Worm (Caenorhabditis elegans) whole organism, L2 larva: ENCODE measurements around the gene twk-21.
A peak's percentile ranks its signal among the peaks of the same experiment; 100 is the strongest.

Experiments
- R02D3.7 ChIP-seq: fragments of 150-350 bp; optimal IDR thresholded peaks from 2 replicates; lab custom pipeline; 2014; ENCODE audit warnings: missing biosample characterization, missing genetic modification characterization
- ama-1 ChIP-seq: fragments of 150-350 bp; optimal IDR thresholded peaks from 2 replicates; lab custom pipeline; 2018; ENCODE audit warnings: inconsistent platforms
- elt-1 ChIP-seq: fragments of 150-350 bp; optimal IDR thresholded peaks from 2 replicates; lab custom pipeline; 2014; ENCODE audit warnings: missing biosample characterization, missing genetic modification characterization
- elt-3 ChIP-seq: sonication (generic microtip); optimal IDR thresholded peaks from 2 replicates; lab custom pipeline; 2017; ENCODE audit warnings: missing biosample characterization, missing genetic modification characterization
- lsy-2 ChIP-seq, 2 experiments: fragments of 150-350 bp in 1 of 2; sonication (generic microtip) in 1 of 2; optimal IDR thresholded peaks; 2 replicates each; lab custom pipeline; 2014 to 2017; ENCODE audit warnings: missing biosample characterization in 2 of 2, missing genetic modification characterization in 2 of 2
- nhr-12 ChIP-seq: fragments of 150-350 bp; optimal IDR thresholded peaks from 2 replicates; lab custom pipeline; 2014; ENCODE audit warnings: missing biosample characterization, missing genetic modification characterization
- nhr-23 ChIP-seq: fragments of 150-350 bp; optimal IDR thresholded peaks from 2 replicates; lab custom pipeline; 2014; ENCODE audit warnings: missing biosample characterization, missing genetic modification reagents, missing genetic modification characterization
- nhr-77 ChIP-seq: fragments of 150-350 bp; optimal IDR thresholded peaks from 2 replicates; lab custom pipeline; 2014; ENCODE audit warnings: missing biosample characterization, missing genetic modification characterization
- unc-62 ChIP-seq: fragments of 150-350 bp; optimal IDR thresholded peaks from 2 replicates; lab custom pipeline; 2014; ENCODE audit warnings: missing biosample characterization, missing genetic modification reagents, missing genetic modification characterization
- zag-1 ChIP-seq: fragments of 150-350 bp; optimal IDR thresholded peaks from 2 replicates; lab custom pipeline; 2014; ENCODE audit warnings: missing biosample characterization, missing genetic modification characterization

DNA sequence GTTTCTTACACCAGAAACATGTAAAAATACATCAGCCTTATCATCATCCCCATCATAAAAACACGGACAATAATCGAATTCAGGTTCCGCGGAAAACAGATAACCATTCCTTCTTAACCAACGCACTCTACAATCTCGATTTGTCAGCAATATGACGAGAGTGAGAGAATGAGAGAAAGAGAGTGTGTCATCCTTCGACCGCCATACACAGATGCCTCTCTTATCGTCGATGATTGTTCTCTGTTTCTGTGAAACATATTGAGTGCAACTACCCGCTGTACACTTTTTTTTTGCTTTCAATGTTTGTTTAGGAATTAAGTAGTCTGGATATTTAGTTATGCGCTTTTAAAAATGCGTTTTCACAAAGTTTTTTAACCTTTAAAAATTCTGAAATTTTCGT lies 49.3 kb downstream of the twk-21 start:
- TF ChIP-seq elt-1 (tag; lab: Kevin White, UChicago): peak; percentile 45
- TF ChIP-seq nhr-12 (tag; lab: Kevin White, UChicago): no peak
- TF ChIP-seq R02D3.7 (tag; lab: Kevin White, UChicago): no peak
- TF ChIP-seq nhr-23 (tag; lab: Kevin White, UChicago): no peak
- no peak for TF ChIP-seq unc-62 (GFP tag; lab: Kevin White, UChicago)
- TF ChIP-seq nhr-77 (tag; lab: Kevin White, UChicago): no peak
- TF ChIP-seq zag-1 (tag; lab: Kevin White, UChicago): no peak
- peak in 1 of 2 experiments; percentile 36 for TF ChIP-seq lsy-2 (tag; optimal IDR thresholded peaks at IDR 0.05; lab: Kevin White, UChicago)
- no peak for TF ChIP-seq ama-1
- TF ChIP-seq elt-3 (tag; lab: Kevin White, UChicago): no peak
